Fruit fly (Drosophila melanogaster) whole organism, embryonic: ENCODE measurements around the gene Rab9D.

Experiments used
- Awh ChIP-seq: fragments of 200-800 bp; sonication (Bioruptor generic); IDR thresholded peaks from 2 replicates; pipeline ENCODE4, ENCODE4 v1.3.6; 2022; ENCODE audit warnings: missing biosample characterization, missing genetic modification characterization
- Bgb ChIP-seq: fragments of 200-800 bp; sonication (Bioruptor generic); IDR thresholded peaks from 2 replicates; pipeline ENCODE4 v1.3.6; 2022; ENCODE audit warnings: missing biosample characterization, missing genetic modification characterization; ENCODE audit not compliant: partially characterized antibody
- CG1024 ChIP-seq: fragments of 200-800 bp; sonication (Bioruptor generic); IDR thresholded peaks from 2 replicates; pipeline ENCODE4 v1.3.6; 2022; ENCODE audit warnings: missing biosample characterization, missing genetic modification characterization
- CG11560 ChIP-seq: fragments of 200-800 bp; sonication (Bioruptor generic); IDR thresholded peaks from 3 replicates; pipeline ENCODE4 v1.3.6; 2022; ENCODE audit warnings: missing biosample characterization, missing genetic modification characterization
- CG12219 ChIP-seq: fragments of 200-800 bp; sonication (Bioruptor generic); optimal IDR thresholded peaks from 3 replicates; lab custom pipeline; 2018; ENCODE audit warnings: missing biosample characterization, mild to moderate bottlenecking, missing genetic modification characterization
- CG15601 ChIP-seq: fragments of 200-800 bp; sonication (Bioruptor generic); optimal IDR thresholded peaks from 3 replicates; lab custom pipeline; 2019; ENCODE audit warnings: missing biosample characterization, mild to moderate bottlenecking, missing genetic modification characterization, moderate library complexity
- CG1602 ChIP-seq: fragments of 200-800 bp; sonication (Bioruptor generic); optimal IDR thresholded peaks from 3 replicates; lab custom pipeline; 2016; ENCODE audit warnings: missing biosample characterization, missing genetic modification characterization
- CG17359 ChIP-seq: fragments of 200-800 bp; sonication (Bioruptor generic); optimal IDR thresholded peaks from 3 replicates; lab custom pipeline; 2018; ENCODE audit warnings: missing biosample characterization, mild to moderate bottlenecking, missing genetic modification characterization, moderate library complexity
- CG1832 ChIP-seq: fragments of 200-800 bp; sonication (Bioruptor generic); optimal IDR thresholded peaks from 2 replicates; lab custom pipeline; 2017; ENCODE audit warnings: missing biosample characterization, mild to moderate bottlenecking, missing genetic modification characterization, inconsistent platforms
- CG18599 ChIP-seq: fragments of 200-800 bp; sonication (Bioruptor generic); optimal IDR thresholded peaks from 3 replicates; lab custom pipeline; 2017; ENCODE audit warnings: missing biosample characterization, missing genetic modification characterization, mild to moderate bottlenecking, moderate library complexity, missing genetic modification reagents
- CG18619 ChIP-seq: fragments of 200-800 bp; sonication (Bioruptor generic); optimal IDR thresholded peaks from 3 replicates; lab custom pipeline; 2017; ENCODE audit warnings: missing biosample characterization, mild to moderate bottlenecking, missing genetic modification characterization
- CG2129 ChIP-seq: fragments of 200-800 bp; sonication (Bioruptor generic); IDR thresholded peaks from 2 replicates; pipeline ENCODE4 v1.3.6; 2022; ENCODE audit warnings: missing biosample characterization, missing genetic modification characterization; ENCODE audit not compliant: partially characterized antibody
- CG3407 ChIP-seq: fragments of 200-800 bp; sonication (Bioruptor generic); optimal IDR thresholded peaks from 2 replicates; lab custom pipeline; 2018; ENCODE audit warnings: missing biosample characterization, mild to moderate bottlenecking, missing genetic modification characterization
- CG34376 ChIP-seq: fragments of 200-800 bp; sonication (Bioruptor generic); optimal IDR thresholded peaks from 2 replicates; lab custom pipeline; 2018; ENCODE audit warnings: missing biosample characterization, mild to moderate bottlenecking, missing genetic modification characterization
- CG43689 ChIP-seq: fragments of 200-800 bp; sonication (Bioruptor generic); IDR thresholded peaks from 2 replicates; pipeline ENCODE4 v1.3.6; 2022; ENCODE audit warnings: missing biosample characterization, missing genetic modification characterization
- CG4617 ChIP-seq: fragments of 200-800 bp; sonication (Bioruptor generic); optimal IDR thresholded peaks from 3 replicates; lab custom pipeline; 2016; ENCODE audit warnings: missing biosample characterization, missing genetic modification characterization, borderline replicate concordance
- CG6175 ChIP-seq: fragments of 200-800 bp; sonication (Bioruptor generic); IDR thresholded peaks from 3 replicates; pipeline ENCODE4 v1.3.6; 2022; ENCODE audit warnings: missing biosample characterization, missing genetic modification characterization
- CG6654 ChIP-seq: fragments of 200-800 bp; sonication (Bioruptor generic); optimal IDR thresholded peaks from 2 replicates; lab custom pipeline; 2017; ENCODE audit warnings: missing biosample characterization, mild to moderate bottlenecking, missing genetic modification characterization
- CG6689 ChIP-seq: fragments of 200-800 bp; sonication (Bioruptor generic); IDR thresholded peaks from 2 replicates; pipeline ENCODE4 v1.3.6; 2022; ENCODE audit warnings: missing biosample characterization, missing genetic modification characterization
- CG7928 ChIP-seq: fragments of 200-800 bp; sonication (Bioruptor generic); optimal IDR thresholded peaks from 2 replicates; lab custom pipeline; 2017; ENCODE audit warnings: missing biosample characterization, mild to moderate bottlenecking, missing genetic modification characterization
- CG8944 ChIP-seq: fragments of 200-800 bp; sonication (Bioruptor generic); optimal IDR thresholded peaks from 3 replicates; lab custom pipeline; 2016; ENCODE audit warnings: missing biosample characterization, missing genetic modification characterization
- CG9215 ChIP-seq: fragments of 200-800 bp; sonication (Bioruptor generic); IDR thresholded peaks from 2 replicates; pipeline ENCODE4 v1.3.6; 2022; ENCODE audit warnings: missing biosample characterization, missing genetic modification characterization
- CrebB ChIP-seq: fragments of 200-800 bp; sonication (Bioruptor generic); optimal IDR thresholded peaks from 3 replicates; lab custom pipeline; 2018; ENCODE audit warnings: missing biosample characterization, mild to moderate bottlenecking, missing genetic modification characterization
- Dip2 ChIP-seq: fragments of 200-800 bp; sonication (Bioruptor generic); IDR thresholded peaks from 2 replicates; pipeline ENCODE4 v1.3.6; 2022; ENCODE audit warnings: missing biosample characterization, missing genetic modification characterization
- Doc3 ChIP-seq: fragments of 200-800 bp; sonication (Bioruptor generic); IDR thresholded peaks from 3 replicates; pipeline ENCODE4 v1.3.6; 2022; ENCODE audit warnings: missing biosample characterization, missing genetic modification characterization; ENCODE audit not compliant: partially characterized antibody
- Drgx ChIP-seq: fragments of 200-800 bp; sonication (Bioruptor generic); IDR thresholded peaks from 2 replicates; pipeline ENCODE4 v1.3.6; 2022; ENCODE audit warnings: missing biosample characterization, missing genetic modification characterization
- Ets97D ChIP-seq: fragments of 200-800 bp; sonication (Bioruptor generic); optimal IDR thresholded peaks from 3 replicates; lab custom pipeline; 2016; ENCODE audit warnings: missing biosample characterization, missing genetic modification characterization
- Fer1 ChIP-seq: fragments of 200-800 bp; sonication (Bioruptor generic); optimal IDR thresholded peaks from 2 replicates; lab custom pipeline; 2017; ENCODE audit warnings: missing biosample characterization, mild to moderate bottlenecking, missing genetic modification characterization
- Fer2 ChIP-seq: fragments of 200-800 bp; sonication (Bioruptor generic); optimal IDR thresholded peaks from 2 replicates; lab custom pipeline; 2018; ENCODE audit warnings: missing biosample characterization, mild to moderate bottlenecking, missing genetic modification characterization, moderate library complexity
- Hr51 ChIP-seq, 2 experiments: fragments of 200-800 bp; sonication (Bioruptor generic); optimal IDR thresholded peaks; 2 replicates in 1 of 2; 3 replicates in 1 of 2; lab custom pipeline; 2016 to 2018; ENCODE audit warnings: missing biosample characterization in 2 of 2, missing genetic modification characterization in 2 of 2, mild to moderate bottlenecking in 1 of 2, moderate library complexity in 1 of 2
- Hr78 ChIP-seq, 2 experiments: fragments of 200-800 bp in 1 of 2; fragments of >200 bp in 1 of 2; sonication (Bioruptor generic) in 1 of 2; optimal IDR thresholded peaks; 2 replicates each; lab custom pipeline; 2017 to 2019; ENCODE audit warnings: missing biosample characterization in 2 of 2, missing genetic modification characterization in 2 of 2, mild to moderate bottlenecking in 1 of 2, moderate library complexity in 1 of 2
- Mes4 ChIP-seq: fragments of 200-800 bp; sonication (Bioruptor generic); optimal IDR thresholded peaks from 2 replicates; lab custom pipeline; 2016; ENCODE audit warnings: missing biosample characterization, missing genetic modification characterization
- Optix ChIP-seq: fragments of 200-800 bp; sonication (Bioruptor generic); IDR thresholded peaks from 3 replicates; pipeline ENCODE4 v1.3.6; 2022; ENCODE audit warnings: missing biosample characterization, missing genetic modification characterization
- Side ChIP-seq: fragments of 200-800 bp; sonication (Bioruptor generic); optimal IDR thresholded peaks from 2 replicates; lab custom pipeline; 2016; ENCODE audit warnings: missing biosample characterization, missing genetic modification characterization
- amos ChIP-seq: fragments of 200-800 bp; sonication (Bioruptor generic); IDR thresholded peaks from 2 replicates; pipeline ENCODE4 v1.3.6; 2022; ENCODE audit warnings: missing biosample characterization, missing genetic modification characterization; ENCODE audit not compliant: partially characterized antibody
- br ChIP-seq: fragments of >200 bp; optimal IDR thresholded peaks from 2 replicates; lab custom pipeline; 2017
- cad ChIP-seq: fragments of >200 bp; optimal IDR thresholded peaks from 2 replicates; lab custom pipeline; 2017; ENCODE audit warnings: missing biosample characterization, missing genetic modification characterization
- caup ChIP-seq: fragments of 200-800 bp; sonication (Bioruptor generic); optimal IDR thresholded peaks from 3 replicates; lab custom pipeline; 2017; ENCODE audit warnings: missing biosample characterization, mild to moderate bottlenecking, missing genetic modification characterization, moderate library complexity; ENCODE audit not compliant: severe bottlenecking
- da ChIP-seq: fragments of 200-800 bp; sonication (Bioruptor generic); optimal IDR thresholded peaks from 2 replicates; lab custom pipeline; 2016; ENCODE audit warnings: missing biosample characterization, missing genetic modification characterization
- dati ChIP-seq: fragments of 200-800 bp; sonication (Bioruptor generic); IDR thresholded peaks from 2 replicates; pipeline ENCODE4 v1.3.6; 2022; ENCODE audit warnings: missing biosample characterization, missing genetic modification characterization
- dysf ChIP-seq: fragments of 200-800 bp; sonication (Bioruptor generic); IDR thresholded peaks from 3 replicates; pipeline ENCODE4 v1.3.6; 2022; ENCODE audit warnings: missing biosample characterization, missing genetic modification characterization
- ken ChIP-seq: fragments of 200-800 bp; sonication (Bioruptor generic); IDR thresholded peaks from 3 replicates; pipeline ENCODE4 v1.3.6; 2022; ENCODE audit warnings: missing biosample characterization, missing genetic modification characterization
- p53 ChIP-seq: fragments of 200-800 bp; sonication (Bioruptor generic); optimal IDR thresholded peaks from 2 replicates; lab custom pipeline; 2016; ENCODE audit warnings: missing biosample characterization, missing genetic modification characterization
- repo ChIP-seq: fragments of 200-800 bp; sonication (Bioruptor generic); optimal IDR thresholded peaks from 2 replicates; lab custom pipeline; 2016; ENCODE audit warnings: missing biosample characterization, missing genetic modification characterization
- shn ChIP-seq: fragments of 200-800 bp; sonication (Bioruptor generic); optimal IDR thresholded peaks from 3 replicates; lab custom pipeline; 2016; ENCODE audit warnings: missing biosample characterization, missing genetic modification characterization
- sna ChIP-seq: fragments of 200-800 bp; sonication (Bioruptor generic); IDR thresholded peaks from 2 replicates; pipeline ENCODE4 v1.3.6; 2022; ENCODE audit warnings: missing biosample characterization, missing genetic modification characterization; ENCODE audit not compliant: partially characterized antibody
- sob ChIP-seq: fragments of 200-800 bp; sonication (Bioruptor generic); IDR thresholded peaks from 2 replicates; pipeline ENCODE4 v1.3.6; 2022; ENCODE audit warnings: missing biosample characterization, missing genetic modification characterization
- sug ChIP-seq: fragments of 200-800 bp; optimal IDR thresholded peaks from 2 replicates; lab custom pipeline; 2019; ENCODE audit warnings: missing biosample characterization, mild to moderate bottlenecking, missing genetic modification characterization, moderate library complexity
- ttk ChIP-seq: fragments of 200-800 bp; sonication (Bioruptor generic); IDR thresholded peaks from 2 replicates; pipeline ENCODE4 v2.1.2; 2022; ENCODE audit warnings: missing biosample characterization, missing genetic modification characterization
- wor ChIP-seq: fragments of 200-800 bp; sonication (Bioruptor generic); IDR thresholded peaks from 2 replicates; pipeline ENCODE4 v1.3.6; 2022; ENCODE audit warnings: missing biosample characterization, missing genetic modification characterization
- yki ChIP-seq: fragments of >200 bp; optimal IDR thresholded peaks from 3 replicates; lab custom pipeline; 2018

The Rab9D gene

dm6 chrX:10601479-10601921 is 12.6 kb downstream of the Rab9D start (continued):
- TF ChIP-seq p53 = no peak
- no peak; the same call in 2 of the 3 replicates for TF ChIP-seq CG11560 (tag; lab: Robert Waterston, UW)
- peak; percentile 57 for TF ChIP-seq sug (tag; lab: Kevin White, UChicago)
- peak; percentile 50 for TF ChIP-seq amos (GFP tag; lab: Robert Waterston, UW)
- peak; percentile 50; the same call in 1 of the 2 replicates for TF ChIP-seq ttk (GFP tag; lab: Robert Waterston, UW)
- no peak for TF ChIP-seq Doc3
- TF ChIP-seq CG1024 (GFP tag; lab: Robert Waterston, UW) = no peak
- TF ChIP-seq ken (GFP tag; lab: Robert Waterston, UW) = 0 out of 3 replicates have a peak, but pooled peaks have one; percentile 14
- no peak for TF ChIP-seq CG15601 (tag; lab: Kevin White, UChicago)
- no peak for TF ChIP-seq Fer1 (GFP tag; lab: Kevin White, UChicago)
- no peak for TF ChIP-seq repo (GFP tag; lab: Kevin White, UChicago)
- TF ChIP-seq sna (GFP tag; lab: Robert Waterston, UW) = no peak
- TF ChIP-seq Bgb (GFP tag; lab: Robert Waterston, UW) = peak; percentile 51
- TF ChIP-seq CG6689 (GFP tag; lab: Robert Waterston, UW) = no peak
- no peak for TF ChIP-seq Drgx (GFP tag; lab: Robert Waterston, UW)
- TF ChIP-seq yki (lab: Kevin White, UChicago) = no peak
- TF ChIP-seq dati = no peak
- TF ChIP-seq CG1832 (GFP tag; lab: Kevin White, UChicago) = no peak
- TF ChIP-seq cad (GFP tag; lab: Kevin White, UChicago) = no peak
- no peak for TF ChIP-seq wor (GFP tag; lab: Robert Waterston, UW)
- no peak for TF ChIP-seq shn (GFP tag; lab: Kevin White, UChicago)
- no peak for TF ChIP-seq CG12219 (GFP tag; lab: Kevin White, UChicago)
- TF ChIP-seq caup (GFP tag; lab: Kevin White, UChicago) = peak; percentile 29
- TF ChIP-seq CG2129 (GFP tag; lab: Robert Waterston, UW) = no peak; the same call in 1 of the 2 replicates
- no peak for TF ChIP-seq Side (GFP tag; lab: Kevin White, UChicago)
- no peak for TF ChIP-seq CG3407
- no peak for TF ChIP-seq Fer2
- peak; percentile 9 for TF ChIP-seq CG8944
- TF ChIP-seq Hr78 (GFP tag; optimal IDR thresholded peaks at IDR 0.05; lab: Kevin White, UChicago) = no peak
- TF ChIP-seq da (GFP tag; lab: Kevin White, UChicago) = no peak
- TF ChIP-seq Optix (GFP tag; lab: Robert Waterston, UW) = no peak
- TF ChIP-seq CG6175 (GFP tag; lab: Robert Waterston, UW) = 0 out of 3 replicates have a peak, but pooled peaks have one; percentile 44
- peak; percentile 47; the same call in 1 of the 2 replicates for TF ChIP-seq CG9215 (GFP tag; lab: Robert Waterston, UW)
- TF ChIP-seq Awh (GFP tag; lab: Robert Waterston, UW) = no peak
- no peak for TF ChIP-seq Ets97D
- no peak for TF ChIP-seq CG7928 (GFP tag; lab: Kevin White, UChicago)
- TF ChIP-seq CG4617 (GFP tag; lab: Kevin White, UChicago) = no peak
- TF ChIP-seq Mes4 (GFP tag; lab: Kevin White, UChicago) = no peak
- peak; percentile 64 for TF ChIP-seq dysf (GFP tag; lab: Robert Waterston, UW)
- TF ChIP-seq Dip2 (GFP tag; lab: Robert Waterston, UW) = no peak
- TF ChIP-seq CG6654 (GFP tag; lab: Kevin White, UChicago) = no peak
- peak; percentile 38 for TF ChIP-seq CG34376 (GFP tag; lab: Kevin White, UChicago)
- no peak for TF ChIP-seq CG18599 (GFP tag; lab: Kevin White, UChicago)
- peak in 1 of 2 experiments; percentile 23 for TF ChIP-seq Hr51 (GFP tag; optimal IDR thresholded peaks at IDR 0.05; lab: Kevin White, UChicago)
- TF ChIP-seq sob (GFP tag; lab: Robert Waterston, UW) = peak; percentile 32; the same call in 1 of the 2 replicates
- TF ChIP-seq CG17359 (tag; lab: Kevin White, UChicago) = peak; percentile 34
- no peak for TF ChIP-seq CG18619 (GFP tag; lab: Kevin White, UChicago)
- no peak for TF ChIP-seq CG43689 (GFP tag; lab: Robert Waterston, UW)
- TF ChIP-seq CG1602 (GFP tag; lab: Kevin White, UChicago) = peak; percentile 59
- TF ChIP-seq CrebB (tag; lab: Kevin White, UChicago) = no peak
- no peak for TF ChIP-seq br (lab: Kevin White, UChicago)
